Fruit fly (Drosophila melanogaster): Measurements from ENCODE around the gene CG32240.
A peak's percentile ranks its signal among the peaks of the same experiment; 100 is the strongest.

Gene CG32240

dm6 chr3L:4403180-4403769 lies 21.8 kb upstream of the CG32240 start, which contains the start of gene Syx17 (continued):
- TF ChIP-seq fkh (GFP tag; optimal IDR thresholded peaks at IDR 0.05): peak; percentile 88
- peak; percentile 57 for TF ChIP-seq CG6276 (GFP tag; optimal IDR thresholded peaks at IDR 0.05)
- no peak for TF ChIP-seq CG4318 (GFP tag; optimal IDR thresholded peaks at IDR 0.05)
- TF ChIP-seq CG6854 (GFP tag; optimal IDR thresholded peaks at IDR 0.05): no peak
- TF ChIP-seq pdm3 (GFP tag; optimal IDR thresholded peaks at IDR 0.05): peak; percentile 54
- peak; percentile 23 for TF ChIP-seq dsx (GFP tag; optimal IDR thresholded peaks at IDR 0.05; ENCODE audit: poor library complexity, severe bottlenecking)
- peak; percentile 60 for TF ChIP-seq Smox (GFP tag; optimal IDR thresholded peaks at IDR 0.05)
- peak; percentile 38 for TF ChIP-seq CG10631 (GFP tag; optimal IDR thresholded peaks at IDR 0.05)
- TF ChIP-seq OdsH (GFP tag; optimal IDR thresholded peaks at IDR 0.05): peak; percentile 57
- TF ChIP-seq CG16779 (tag; optimal IDR thresholded peaks at IDR 0.05): peak; percentile 23
- TF ChIP-seq Hr39 (GFP tag; optimal IDR thresholded peaks at IDR 0.05): peak; percentile 65
- TF ChIP-seq Met (GFP tag; optimal IDR thresholded peaks at IDR 0.05): peak; percentile 31
- TF ChIP-seq salr (GFP tag; optimal IDR thresholded peaks at IDR 0.05): no peak
- peak; percentile 36 for TF ChIP-seq CG34406 (GFP tag; optimal IDR thresholded peaks at IDR 0.05)
- peak; percentile 77 for TF ChIP-seq Sox14 (GFP tag; optimal IDR thresholded peaks at IDR 0.05)
- TF ChIP-seq CG11294 (GFP tag; IDR thresholded peaks at IDR 0.05): peak; percentile 55; the same call in 1 of the 2 replicates
- peak; percentile 36 for TF ChIP-seq CG8632 (GFP tag; optimal IDR thresholded peaks at IDR 0.05)
- no peak for TF ChIP-seq Gug (GFP tag; IDR thresholded peaks at IDR 0.05)
- no peak for TF ChIP-seq CG7368 (GFP tag; optimal IDR thresholded peaks at IDR 0.05)
- TF ChIP-seq CG3032 (tag; optimal IDR thresholded peaks at IDR 0.05): peak; percentile 28
- peak; percentile 23 for TF ChIP-seq spab (GFP tag; optimal IDR thresholded peaks at IDR 0.05)
- TF ChIP-seq net (GFP tag; optimal IDR thresholded peaks at IDR 0.05): peak; percentile 63
- TF ChIP-seq eg (GFP tag; IDR thresholded peaks at IDR 0.05): peak; percentile 77
- TF ChIP-seq Hr38 (GFP tag; optimal IDR thresholded peaks at IDR 0.05): no peak
- TF ChIP-seq Blimp-1 (GFP tag; optimal IDR thresholded peaks at IDR 0.05): no peak
- no peak for TF ChIP-seq CG6792 (GFP tag; optimal IDR thresholded peaks at IDR 0.05)
- peak; percentile 45 for TF ChIP-seq acj6 (GFP tag; optimal IDR thresholded peaks at IDR 0.05)
- peak; percentile 47 for TF ChIP-seq CG10669 (GFP tag; optimal IDR thresholded peaks at IDR 0.05)
- TF ChIP-seq Eip75B (GFP tag; optimal IDR thresholded peaks at IDR 0.05): peak; percentile 63

dm6 chr3L:4401241-4401640 lies 19.8 kb upstream of the CG32240 start:
- TF ChIP-seq CG10669 (GFP tag; optimal IDR thresholded peaks at IDR 0.05): no peak
- TF ChIP-seq CG3032 (tag; optimal IDR thresholded peaks at IDR 0.05): no peak
- no peak for TF ChIP-seq esn (GFP tag; optimal IDR thresholded peaks at IDR 0.05)
- TF ChIP-seq spab (GFP tag; optimal IDR thresholded peaks at IDR 0.05): no peak
- TF ChIP-seq salr (GFP tag; optimal IDR thresholded peaks at IDR 0.05): no peak
- TF ChIP-seq Blimp-1 (GFP tag; optimal IDR thresholded peaks at IDR 0.05): no peak
- no peak for TF ChIP-seq Sox102F (GFP tag; optimal IDR thresholded peaks at IDR 0.05)
- TF ChIP-seq Eip75B (GFP tag; optimal IDR thresholded peaks at IDR 0.05): no peak
- TF ChIP-seq Met (GFP tag; optimal IDR thresholded peaks at IDR 0.05): no peak
- TF ChIP-seq CG4318 (GFP tag; optimal IDR thresholded peaks at IDR 0.05): no peak
- no peak for TF ChIP-seq vri (GFP tag; optimal IDR thresholded peaks at IDR 0.05)
- TF ChIP-seq Ets96B (tag; optimal IDR thresholded peaks at IDR 0.05): no peak
- no peak for TF ChIP-seq CG3919 (GFP tag; optimal IDR thresholded peaks at IDR 0.05)
- TF ChIP-seq CG6808 (GFP tag; optimal IDR thresholded peaks at IDR 0.05): no peak
- no peak for TF ChIP-seq fd59A (GFP tag; optimal IDR thresholded peaks at IDR 0.05)
- TF ChIP-seq dsx (GFP tag; optimal IDR thresholded peaks at IDR 0.05; ENCODE audit: poor library complexity, severe bottlenecking): no peak
- no peak for TF ChIP-seq CG34406 (GFP tag; optimal IDR thresholded peaks at IDR 0.05)
- no peak for TF ChIP-seq CG8632 (GFP tag; optimal IDR thresholded peaks at IDR 0.05)
- no peak for TF ChIP-seq topi (GFP tag; optimal IDR thresholded peaks at IDR 0.05)

dm6 chr3L:4399905-4400304 lies 18.5 kb upstream of the CG32240 start:
- TF ChIP-seq CG8319 (GFP tag; optimal IDR thresholded peaks at IDR 0.05): peak; percentile 11
- peak; percentile 26 for TF ChIP-seq CG6792 (GFP tag; optimal IDR thresholded peaks at IDR 0.05)
- peak; percentile 13 for TF ChIP-seq esn (GFP tag; optimal IDR thresholded peaks at IDR 0.05)
- TF ChIP-seq OdsH (GFP tag; optimal IDR thresholded peaks at IDR 0.05): peak; percentile 15
- TF ChIP-seq CG8119 (GFP tag; IDR thresholded peaks at IDR 0.05): 0 out of 3 replicates have a peak, but pooled peaks have one; percentile 18
- peak; percentile 16 for TF ChIP-seq acj6 (GFP tag; optimal IDR thresholded peaks at IDR 0.05)
- TF ChIP-seq Met (GFP tag; optimal IDR thresholded peaks at IDR 0.05): peak; percentile 2
- TF ChIP-seq Blimp-1 (GFP tag; optimal IDR thresholded peaks at IDR 0.05): no peak
- no peak for TF ChIP-seq CG4318 (GFP tag; optimal IDR thresholded peaks at IDR 0.05)
- no peak for TF ChIP-seq fkh (GFP tag; optimal IDR thresholded peaks at IDR 0.05)
- peak; percentile 14 for TF ChIP-seq CG32006 (GFP tag; optimal IDR thresholded peaks at IDR 0.05)
- peak; percentile 1 for TF ChIP-seq cyc (GFP tag; optimal IDR thresholded peaks at IDR 0.05)
- TF ChIP-seq svp (GFP tag): peak; percentile 62
- no peak for TF ChIP-seq salr (GFP tag; optimal IDR thresholded peaks at IDR 0.05)
- TF ChIP-seq Eip78C (GFP tag): peak; percentile 53
- peak; percentile 7 for TF ChIP-seq topi (GFP tag; optimal IDR thresholded peaks at IDR 0.05)
- TF ChIP-seq CG3919 (GFP tag; optimal IDR thresholded peaks at IDR 0.05): peak; percentile 12
- TF ChIP-seq Smox (GFP tag; optimal IDR thresholded peaks at IDR 0.05): peak; percentile 4
